Fruit fly (Drosophila melanogaster): ENCODE data around the gene Rfk.

Gene Rfk

DNA sequence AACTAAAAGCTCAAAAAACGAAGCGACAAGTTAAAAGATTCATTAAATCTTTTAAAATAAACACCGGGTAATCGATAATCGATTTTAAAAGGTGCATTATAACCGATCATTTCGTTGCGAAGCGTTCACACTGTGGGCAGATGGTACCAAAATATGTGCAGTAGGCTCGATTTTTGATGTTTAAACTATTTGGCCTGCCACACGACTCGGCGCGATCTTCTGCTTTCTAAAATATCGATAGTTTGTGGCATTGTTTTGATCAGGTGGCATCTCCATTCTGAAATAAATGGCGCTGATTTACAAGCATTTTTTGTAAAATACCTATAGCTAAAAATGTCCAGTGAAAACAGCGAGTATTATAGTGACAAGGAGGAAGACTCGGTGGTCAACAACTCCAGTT, 7.1 kb upstream of the Rfk start, which contains the start of the genes CG10445 and lds (continued):
- no peak for TF ChIP-seq CG1233 (GFP tag; optimal IDR thresholded peaks at IDR 0.05)
- TF ChIP-seq CG14710 (tag; optimal IDR thresholded peaks at IDR 0.05): peak; percentile 64
- TF ChIP-seq vvl (GFP tag; IDR thresholded peaks at IDR 0.05): peak; percentile 41; the same call in 1 of the 2 replicates
- TF ChIP-seq E2f2 (GFP tag; IDR thresholded peaks at IDR 0.05): peak; percentile 94
- TF ChIP-seq CG11560 (tag; IDR thresholded peaks at IDR 0.05): peak; percentile 72; the same call in 2 of the 3 replicates
- peak; percentile 86 for TF ChIP-seq Ets65A (GFP tag)
- TF ChIP-seq CG8290 (GFP tag; optimal IDR thresholded peaks at IDR 0.05): no peak
- no peak for TF ChIP-seq CG8290 (tag; optimal IDR thresholded peaks at IDR 0.05)
- peak; percentile 33 for TF ChIP-seq CTCF (GFP tag; optimal IDR thresholded peaks at IDR 0.05)
- peak; percentile 95 for TF ChIP-seq hb (GFP tag; IDR thresholded peaks at IDR 0.05; ENCODE audit: partially characterized antibody)
- peak; percentile 67 for TF ChIP-seq jumu (GFP tag; optimal IDR thresholded peaks at IDR 0.05)
- peak; percentile 86 for TF ChIP-seq Sry-δ (GFP tag; optimal IDR thresholded peaks at IDR 0.05)
- peak; percentile 64; the same call in 2 of the 3 replicates for TF ChIP-seq mld (GFP tag; IDR thresholded peaks at IDR 0.05; ENCODE audit: partially characterized antibody)
- TF ChIP-seq HmgD (GFP tag; optimal IDR thresholded peaks at IDR 0.05): peak; percentile 47
- peak; percentile 48 for TF ChIP-seq gfzf (GFP tag; optimal IDR thresholded peaks at IDR 0.05)
- peak; percentile 87 for TF ChIP-seq vnd (GFP tag; IDR thresholded peaks at IDR 0.05; ENCODE audit: partially characterized antibody)
- TF ChIP-seq slbo (GFP tag; IDR thresholded peaks at IDR 0.05): peak; percentile 46; the same call in 1 of the 2 replicates
- peak; percentile 47 for TF ChIP-seq MESR4 (GFP tag; optimal IDR thresholded peaks at IDR 0.05)
- peak; percentile 50 for TF ChIP-seq CG10267 (tag; optimal IDR thresholded peaks at IDR 0.05)
- TF ChIP-seq CG34376 (GFP tag; optimal IDR thresholded peaks at IDR 0.05): no peak
- peak; percentile 90 for TF ChIP-seq stwl (tag; optimal IDR thresholded peaks at IDR 0.05)
- no peak for TF ChIP-seq trh (GFP tag; optimal IDR thresholded peaks at IDR 0.05)
- TF ChIP-seq Asciz (GFP tag; optimal IDR thresholded peaks at IDR 0.05): no peak
- no peak for TF ChIP-seq mirr (GFP tag; optimal IDR thresholded peaks at IDR 0.05)
- no peak for TF ChIP-seq Hr39 (optimal IDR thresholded peaks at IDR 0.05)
- TF ChIP-seq prd (optimal IDR thresholded peaks at IDR 0.05): no peak
- TF ChIP-seq prd (GFP tag; IDR thresholded peaks at IDR 0.05): peak; percentile 56; the same call in 2 of the 3 replicates
- peak; percentile 87 for TF ChIP-seq CG30020 (tag; optimal IDR thresholded peaks at IDR 0.05)
- TF ChIP-seq Camta (GFP tag; optimal IDR thresholded peaks at IDR 0.05): peak; percentile 4
- TF ChIP-seq zen2 (GFP tag; IDR thresholded peaks at IDR 0.05; ENCODE audit: partially characterized antibody): peak; percentile 71
- peak; percentile 23 for TF ChIP-seq CG2120 (GFP tag; optimal IDR thresholded peaks at IDR 0.05)
- no peak for TF ChIP-seq CG3163 (GFP tag; optimal IDR thresholded peaks at IDR 0.05)
- no peak for TF ChIP-seq bowl (GFP tag; IDR thresholded peaks at IDR 0.05)
- TF ChIP-seq trem (tag; optimal IDR thresholded peaks at IDR 0.05): peak; percentile 93
- peak; percentile 29 for TF ChIP-seq YL-1 (GFP tag; optimal IDR thresholded peaks at IDR 0.05)
- no peak for TF ChIP-seq CG6683 (GFP tag; optimal IDR thresholded peaks at IDR 0.05)
- peak; percentile 48 for TF ChIP-seq mam (GFP tag; optimal IDR thresholded peaks at IDR 0.05)
- TF ChIP-seq CG10209 (GFP tag; optimal IDR thresholded peaks at IDR 0.05): no peak
- TF ChIP-seq HLH54F (GFP tag; optimal IDR thresholded peaks at IDR 0.05): peak; percentile 29
- TF ChIP-seq caup (GFP tag; optimal IDR thresholded peaks at IDR 0.05; ENCODE audit: severe bottlenecking): no peak
- TF ChIP-seq Rfx (GFP tag; IDR thresholded peaks at IDR 0.05): peak; percentile 67
- TF ChIP-seq CG17361 (GFP tag; IDR thresholded peaks at IDR 0.05): no peak
- no peak for TF ChIP-seq CG11085 (GFP tag; IDR thresholded peaks at IDR 0.05)
- TF ChIP-seq unc-4 (GFP tag; IDR thresholded peaks at IDR 0.05; ENCODE audit: partially characterized antibody): peak; percentile 76
- peak; percentile 93 for TF ChIP-seq CG2116 (GFP tag; optimal IDR thresholded peaks at IDR 0.05)
- TF ChIP-seq PHDP (tag; optimal IDR thresholded peaks at IDR 0.05): no peak
- peak; percentile 93 for TF ChIP-seq CG6791 (GFP tag; IDR thresholded peaks at IDR 0.05; ENCODE audit: partially characterized antibody)
- no peak for TF ChIP-seq fd64A (GFP tag; optimal IDR thresholded peaks at IDR 0.05)
- TF ChIP-seq CG3407 (GFP tag; optimal IDR thresholded peaks at IDR 0.05): no peak
- peak; percentile 93 for TF ChIP-seq CG13287 (GFP tag; IDR thresholded peaks at IDR 0.05; ENCODE audit: partially characterized antibody)
- TF ChIP-seq kni (GFP tag; optimal IDR thresholded peaks at IDR 0.05): no peak
- TF ChIP-seq CG6689 (GFP tag; IDR thresholded peaks at IDR 0.05): no peak
